Fruit fly (Drosophila melanogaster) whole organism, wandering third instar larva: ENCODE data around the gene CG34428.
A peak's percentile ranks its signal among the peaks of the same experiment; 100 is the strongest.

Experiments
- Abd-B ChIP-seq: fragments of >200 bp; optimal IDR thresholded peaks from 2 replicates; lab custom pipeline; 2017; ENCODE audit warnings: missing biosample characterization, missing genetic modification characterization
- CrebA ChIP-seq: fragments of 200-800 bp; sonication (Bioruptor generic); optimal IDR thresholded peaks from 2 replicates; lab custom pipeline; 2016; ENCODE audit warnings: missing biosample characterization, mild to moderate bottlenecking, missing genetic modification characterization, borderline replicate concordance
- Dfd ChIP-seq: fragments of >200 bp; optimal IDR thresholded peaks from 2 replicates; lab custom pipeline; 2017; ENCODE audit warnings: missing biosample characterization, missing genetic modification characterization
- GATAd ChIP-seq: sonication (Bioruptor generic); optimal IDR thresholded peaks from 2 replicates; lab custom pipeline; 2016; ENCODE audit warnings: missing biosample characterization, missing genetic modification characterization
- Hr78 ChIP-seq: fragments of >200 bp; optimal IDR thresholded peaks from 2 replicates; lab custom pipeline; 2017; ENCODE audit warnings: missing biosample characterization, missing genetic modification characterization
- Hr83 ChIP-seq: fragments of 200-300 bp; sonication (Bioruptor generic); optimal IDR thresholded peaks from 2 replicates; lab custom pipeline; 2016; ENCODE audit warnings: missing biosample characterization, mild to moderate bottlenecking, missing genetic modification characterization, moderate library complexity; ENCODE audit not compliant: poor library complexity, severe bottlenecking
- Jra ChIP-seq: sonication (Bioruptor generic); optimal IDR thresholded peaks from 2 replicates; lab custom pipeline; 2016; ENCODE audit warnings: missing biosample characterization, missing genetic modification characterization
- Mio ChIP-seq: sonication (Bioruptor generic); optimal IDR thresholded peaks from 2 replicates; lab custom pipeline; 2016; ENCODE audit warnings: missing biosample characterization, missing genetic modification characterization
- Myc ChIP-seq: fragments of >200 bp; optimal IDR thresholded peaks from 2 replicates; lab custom pipeline; 2017
- N ChIP-seq: fragments of >200 bp; optimal IDR thresholded peaks from 2 replicates; lab custom pipeline; 2018; ENCODE audit warnings: missing biosample characterization, missing external identifiers, missing genetic modification characterization
- OdsH ChIP-seq: fragments of 200-800 bp; sonication (Bioruptor generic); optimal IDR thresholded peaks from 2 replicates; lab custom pipeline; 2016; ENCODE audit warnings: missing biosample characterization, mild to moderate bottlenecking, missing genetic modification characterization
- Rel ChIP-seq, 2 experiments: fragments of 200-800 bp; sonication (Bioruptor generic) in 1 of 2; optimal IDR thresholded peaks; 2 replicates in 1 of 2; 3 replicates in 1 of 2; lab custom pipeline; 2016 to 2019; ENCODE audit warnings: mild to moderate bottlenecking in 2 of 2, missing biosample characterization in 2 of 2, missing genetic modification characterization in 2 of 2, moderate library complexity in 1 of 2
- Sp1 ChIP-seq: fragments of 200-800 bp; sonication (Bioruptor generic); optimal IDR thresholded peaks from 3 replicates; lab custom pipeline; 2019; ENCODE audit warnings: missing biosample characterization, mild to moderate bottlenecking, missing genetic modification characterization, moderate library complexity
- br ChIP-seq: fragments of 200-800 bp; sonication (Bioruptor generic); optimal IDR thresholded peaks from 2 replicates; lab custom pipeline; 2016; ENCODE audit warnings: missing biosample characterization, missing genetic modification characterization
- dl ChIP-seq, 2 experiments: fragments of 175-275, 200-275 bp in 1 of 2; fragments of 200-275 bp in 1 of 2; sonication (Bioruptor generic); optimal IDR thresholded peaks; lab custom pipeline; 2018; ENCODE audit warnings: mild to moderate bottlenecking in 2 of 2, missing biosample characterization in 2 of 2, missing genetic modification characterization in 2 of 2, moderate library complexity in 2 of 2; ENCODE audit not compliant: partially characterized antibody in 2 of 2, insufficient read depth in 1 of 2
- dsf ChIP-seq: sonication (Bioruptor generic); optimal IDR thresholded peaks from 2 replicates; lab custom pipeline; 2016; ENCODE audit warnings: missing biosample characterization, missing genetic modification characterization, borderline replicate concordance
- ey ChIP-seq: fragments of 200-800 bp; sonication (Bioruptor generic); optimal IDR thresholded peaks from 2 replicates; lab custom pipeline; 2016; ENCODE audit warnings: missing biosample characterization, missing genetic modification characterization
- foxo ChIP-seq, 2 experiments: fragments of 200-800 bp; sonication (Bioruptor generic); optimal IDR thresholded peaks; 2 replicates in 1 of 2; 3 replicates in 1 of 2; lab custom pipeline; 2016 to 2017; ENCODE audit warnings: missing biosample characterization in 2 of 2, missing genetic modification characterization in 2 of 2
- fru ChIP-seq: fragments of 200-800 bp; sonication (Bioruptor generic); optimal IDR thresholded peaks from 3 replicates; lab custom pipeline; 2016; ENCODE audit warnings: missing biosample characterization, mild to moderate bottlenecking, missing genetic modification characterization
- h ChIP-seq: fragments of 200-800 bp; sonication (Bioruptor generic); optimal IDR thresholded peaks from 3 replicates; lab custom pipeline; 2016; ENCODE audit warnings: missing biosample characterization, mild to moderate bottlenecking, missing genetic modification characterization
- jim ChIP-seq: fragments of 175-275, 200-325 bp; sonication (Bioruptor generic); optimal IDR thresholded peaks from 2 replicates; lab custom pipeline; 2016; ENCODE audit warnings: missing biosample characterization, mild to moderate bottlenecking, missing genetic modification characterization
- lola ChIP-seq: fragments of >200 bp; optimal IDR thresholded peaks from 2 replicates; lab custom pipeline; 2017; ENCODE audit warnings: missing biosample characterization, missing genetic modification characterization
- pan ChIP-seq: fragments of >200 bp; optimal IDR thresholded peaks from 2 replicates; lab custom pipeline; 2017
- psq ChIP-seq: fragments of 200-800 bp; sonication (Bioruptor generic); optimal IDR thresholded peaks from 3 replicates; lab custom pipeline; 2017; ENCODE audit warnings: missing biosample characterization, mild to moderate bottlenecking, missing genetic modification characterization, moderate library complexity
- sage ChIP-seq: fragments of 200-800 bp; sonication (Bioruptor generic); optimal IDR thresholded peaks from 2 replicates; lab custom pipeline; 2016; ENCODE audit warnings: missing biosample characterization, mild to moderate bottlenecking, missing genetic modification characterization
- sv ChIP-seq: fragments of 200-800 bp; sonication (Bioruptor generic); optimal IDR thresholded peaks from 3 replicates; lab custom pipeline; 2016; ENCODE audit warnings: missing biosample characterization, missing genetic modification characterization
- tai ChIP-seq: sonication (Bioruptor generic); optimal IDR thresholded peaks from 2 replicates; lab custom pipeline; 2016; ENCODE audit warnings: missing biosample characterization, missing genetic modification characterization
- woc ChIP-seq: sonication (Bioruptor generic); optimal IDR thresholded peaks from 2 replicates; lab custom pipeline; 2016; ENCODE audit warnings: missing biosample characterization, mild to moderate bottlenecking, missing genetic modification characterization

Gene CG34428

dm6 chr3L:13064935-13065334 lies 3.4 kb downstream of the CG34428 start:
- TF ChIP-seq dsf (no peak), Myc (lab: Kevin White, UChicago) (no peak), Dfd (peak; percentile 84), OdsH (GFP tag; lab: Kevin White, UChicago) (no peak)

DNA sequence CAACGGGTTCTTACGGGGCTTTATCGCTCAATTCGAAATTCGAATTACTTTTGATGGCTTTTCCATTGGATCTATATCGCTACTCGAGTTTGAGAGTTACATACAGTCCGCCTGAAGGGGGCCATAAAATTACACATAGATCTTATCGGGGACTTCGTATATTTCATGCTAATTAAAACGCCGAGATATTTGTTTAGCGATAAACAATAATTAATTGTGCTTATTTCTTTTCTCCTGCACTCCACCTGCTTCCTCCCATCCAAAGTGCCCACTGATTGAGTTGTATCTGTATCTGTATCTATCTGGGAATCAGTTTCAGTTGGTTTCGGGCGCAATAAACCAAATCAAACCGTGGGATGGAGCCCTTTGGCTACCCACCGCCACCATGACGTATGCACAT lies 4.1 kb downstream of the CG34428 start:
- TF ChIP-seq Hr83 (GFP tag; lab: Kevin White, UChicago) (no peak), Sp1 (GFP tag; lab: Kevin White, UChicago) (no peak), foxo (GFP tag; optimal IDR thresholded peaks at IDR 0.05; lab: Kevin White, UChicago) (no peak), ey (GFP tag; lab: Kevin White, UChicago) (no peak)

- TF ChIP-seq h (GFP tag; lab: Kevin White, UChicago): no peak
- TF ChIP-seq Sp1 (GFP tag; lab: Kevin White, UChicago): no peak
- TF ChIP-seq Hr83 (GFP tag; lab: Kevin White, UChicago): no peak
- TF ChIP-seq Jra (GFP tag; lab: Kevin White, UChicago): no peak
- TF ChIP-seq pan (lab: Kevin White, UChicago): no peak
- no peak for TF ChIP-seq br (GFP tag; lab: Kevin White, UChicago)
- TF ChIP-seq dl (GFP tag; optimal IDR thresholded peaks at IDR 0.05; lab: Kevin White, UChicago; ENCODE audit: insufficient read depth in 1 of 2, partially characterized antibody in 2 of 2): no peak
- TF ChIP-seq Mio (GFP tag; lab: Kevin White, UChicago): no peak
- no peak for TF ChIP-seq tai (GFP tag; lab: Kevin White, UChicago)
- no peak for TF ChIP-seq Rel (GFP tag; optimal IDR thresholded peaks at IDR 0.05; lab: Kevin White, UChicago)
- TF ChIP-seq Rel (tag; optimal IDR thresholded peaks at IDR 0.05; lab: Kevin White, UChicago): no peak
- no peak for TF ChIP-seq sage
- TF ChIP-seq fru: no peak
- no peak for TF ChIP-seq Hr78 (GFP tag; lab: Kevin White, UChicago)
- TF ChIP-seq OdsH (GFP tag; lab: Kevin White, UChicago): no peak
- TF ChIP-seq N (GFP tag; lab: Kevin White, UChicago): no peak
- no peak for TF ChIP-seq sv (GFP tag; lab: Kevin White, UChicago)
- no peak for TF ChIP-seq Abd-B (GFP tag; lab: Kevin White, UChicago)
- no peak for TF ChIP-seq dsf
- TF ChIP-seq psq (GFP tag; lab: Kevin White, UChicago): no peak
- no peak for TF ChIP-seq lola (GFP tag; lab: Kevin White, UChicago)
Observed at dm6 chr3L:13066220-13066619, 4.7 kb downstream of the CG34428 start.

- no peak for TF ChIP-seq Mio (GFP tag; lab: Kevin White, UChicago)
- no peak for TF ChIP-seq woc (GFP tag; lab: Kevin White, UChicago)
- no peak for TF ChIP-seq OdsH (GFP tag; lab: Kevin White, UChicago)
- no peak for TF ChIP-seq Hr78 (GFP tag; lab: Kevin White, UChicago)
- no peak for TF ChIP-seq jim (GFP tag; lab: Kevin White, UChicago)
- no peak for TF ChIP-seq N (GFP tag; lab: Kevin White, UChicago)
- TF ChIP-seq CrebA: no peak
- TF ChIP-seq Sp1 (GFP tag; lab: Kevin White, UChicago): no peak
- TF ChIP-seq ey (GFP tag; lab: Kevin White, UChicago): no peak
- no peak for TF ChIP-seq h (GFP tag; lab: Kevin White, UChicago)
- TF ChIP-seq GATAd (GFP tag; lab: Kevin White, UChicago): no peak
- no peak for TF ChIP-seq psq (GFP tag; lab: Kevin White, UChicago)
- no peak for TF ChIP-seq Jra (GFP tag; lab: Kevin White, UChicago)
- TF ChIP-seq Dfd: no peak
- TF ChIP-seq, all 38 proteins: peak for 0
Observed at dm6 chr3L:13068293-13068692, 6.7 kb downstream of the CG34428 start.

dm6 chr3L:13074084-13074624 lies 12.6 kb downstream of the CG34428 start:
- TF ChIP-seq Mio (GFP tag; lab: Kevin White, UChicago) (no peak), CrebA (peak; percentile 9), dl (GFP tag; optimal IDR thresholded peaks at IDR 0.05; lab: Kevin White, UChicago; ENCODE audit: insufficient read depth in 1 of 2, partially characterized antibody in 2 of 2) (no peak), sv (GFP tag; lab: Kevin White, UChicago) (no peak), psq (GFP tag; lab: Kevin White, UChicago) (peak; percentile 44), N (GFP tag; lab: Kevin White, UChicago) (no peak)
